Fruit fly (Drosophila melanogaster) whole organism, embryonic: Measurements from ENCODE around the gene mh.

ENCODE experiments used
- Abd-B ChIP-seq: fragments of 200-800 bp; sonication (Bioruptor generic); optimal IDR thresholded peaks from 2 replicates; lab custom pipeline; 2018; ENCODE audit warnings: missing biosample characterization, mild to moderate bottlenecking, missing genetic modification characterization, moderate library complexity
- Atf6 ChIP-seq: fragments of 200-800 bp; sonication (Bioruptor generic); IDR thresholded peaks from 2 replicates; pipeline ENCODE4 v1.3.6; 2022; ENCODE audit warnings: missing biosample characterization, missing genetic modification characterization
- B-H2 ChIP-seq: fragments of 200-800 bp; sonication (Bioruptor generic); optimal IDR thresholded peaks from 2 replicates; lab custom pipeline; 2018; ENCODE audit warnings: missing biosample characterization, mild to moderate bottlenecking, missing genetic modification characterization
- CG10209 ChIP-seq: fragments of 200-800 bp; sonication (Bioruptor generic); optimal IDR thresholded peaks from 3 replicates; lab custom pipeline; 2017; ENCODE audit warnings: missing biosample characterization, mild to moderate bottlenecking, missing genetic modification characterization, missing genetic modification reagents
- CG10366 ChIP-seq: fragments of 200-800 bp; sonication (Bioruptor generic); IDR thresholded peaks from 2 replicates; pipeline ENCODE4 v1.3.6; 2022; ENCODE audit warnings: missing biosample characterization, missing genetic modification characterization
- CG10959 ChIP-seq: fragments of 200-800 bp; sonication (Bioruptor generic); IDR thresholded peaks from 2 replicates; pipeline ENCODE4 v1.3.6; 2022; ENCODE audit warnings: missing biosample characterization, missing genetic modification characterization
- CG12659 ChIP-seq: fragments of 200-800 bp; sonication (Bioruptor generic); optimal IDR thresholded peaks from 3 replicates; lab custom pipeline; 2017; ENCODE audit warnings: mild to moderate bottlenecking, missing biosample characterization, missing genetic modification reagents, missing genetic modification characterization
- CG14710 ChIP-seq: fragments of 200-800 bp; sonication (Bioruptor generic); optimal IDR thresholded peaks from 3 replicates; lab custom pipeline; 2019; ENCODE audit warnings: missing biosample characterization, mild to moderate bottlenecking, missing genetic modification characterization, moderate library complexity
- CG15073 ChIP-seq: fragments of 200-800 bp; sonication (Bioruptor generic); optimal IDR thresholded peaks from 2 replicates; lab custom pipeline; 2016; ENCODE audit warnings: missing biosample characterization, missing genetic modification characterization
- CG1529 ChIP-seq: fragments of 200-800 bp; sonication (Bioruptor generic); optimal IDR thresholded peaks from 3 replicates; lab custom pipeline; 2018; ENCODE audit warnings: missing biosample characterization, missing genetic modification characterization
- CG18262 ChIP-seq: fragments of 200-800 bp; optimal IDR thresholded peaks from 3 replicates; lab custom pipeline; 2019; ENCODE audit warnings: missing biosample characterization, mild to moderate bottlenecking, missing genetic modification characterization, moderate library complexity
- CG2712 ChIP-seq: fragments of 200-800 bp; optimal IDR thresholded peaks from 3 replicates; lab custom pipeline; 2019; ENCODE audit warnings: missing biosample characterization, mild to moderate bottlenecking, missing genetic modification characterization, moderate library complexity
- CG3163 ChIP-seq: fragments of 200-800 bp; sonication (Bioruptor generic); optimal IDR thresholded peaks from 3 replicates; lab custom pipeline; 2016; ENCODE audit warnings: missing biosample characterization, missing genetic modification characterization
- CG32772 ChIP-seq: fragments of 200-800 bp; sonication (Bioruptor generic); IDR thresholded peaks from 2 replicates; pipeline ENCODE4 v1.3.6; 2022; ENCODE audit warnings: missing biosample characterization, missing genetic modification characterization
- CG34376 ChIP-seq: fragments of 200-800 bp; sonication (Bioruptor generic); optimal IDR thresholded peaks from 2 replicates; lab custom pipeline; 2018; ENCODE audit warnings: missing biosample characterization, mild to moderate bottlenecking, missing genetic modification characterization
- CG3726 ChIP-seq: fragments of 200-800 bp; sonication (Bioruptor generic); IDR thresholded peaks from 3 replicates; pipeline ENCODE4, ENCODE4 v1.3.6; 2022; ENCODE audit warnings: missing biosample characterization, missing genetic modification characterization
- CG4404 ChIP-seq: fragments of 200-800 bp; sonication (Bioruptor generic); IDR thresholded peaks from 2 replicates; pipeline ENCODE4 v1.3.6; 2022; ENCODE audit warnings: missing biosample characterization, missing genetic modification characterization
- CG4820 ChIP-seq: fragments of 200-800 bp; sonication (Bioruptor generic); optimal IDR thresholded peaks from 3 replicates; lab custom pipeline; 2016; ENCODE audit warnings: missing biosample characterization, missing genetic modification characterization
- CG5180 ChIP-seq: fragments of 200-800 bp; sonication (Bioruptor generic); optimal IDR thresholded peaks from 3 replicates; lab custom pipeline; 2017; ENCODE audit warnings: missing biosample characterization, missing genetic modification characterization, mild to moderate bottlenecking, moderate library complexity, missing genetic modification reagents
- CG6254 ChIP-seq: fragments of 200-800 bp; sonication (Bioruptor generic); optimal IDR thresholded peaks from 3 replicates; lab custom pipeline; 2017; ENCODE audit warnings: mild to moderate bottlenecking, missing biosample characterization, missing genetic modification reagents, missing genetic modification characterization
- CG6654 ChIP-seq: fragments of 200-800 bp; sonication (Bioruptor generic); optimal IDR thresholded peaks from 2 replicates; lab custom pipeline; 2017; ENCODE audit warnings: missing biosample characterization, mild to moderate bottlenecking, missing genetic modification characterization
- CG6765 ChIP-seq: fragments of 200-800 bp; sonication (Bioruptor generic); optimal IDR thresholded peaks from 3 replicates; lab custom pipeline; 2017; ENCODE audit warnings: missing biosample characterization, mild to moderate bottlenecking, missing genetic modification characterization
- CG8281 ChIP-seq: fragments of 200-800 bp; sonication (Bioruptor generic); optimal IDR thresholded peaks from 2 replicates; lab custom pipeline; 2018; ENCODE audit warnings: missing biosample characterization, mild to moderate bottlenecking, missing genetic modification characterization, moderate library complexity
- CG9609 ChIP-seq: fragments of 200-800 bp; sonication (Bioruptor generic); optimal IDR thresholded peaks from 3 replicates; lab custom pipeline; 2016; ENCODE audit warnings: missing biosample characterization, missing genetic modification characterization
- CkIIα-i1 ChIP-seq: fragments of 200-800 bp; sonication (Bioruptor generic); IDR thresholded peaks from 2 replicates; pipeline ENCODE4 v1.3.6; 2022; ENCODE audit warnings: missing biosample characterization, missing genetic modification characterization
- CoRest ChIP-seq: fragments of 200-800 bp; sonication (Bioruptor generic); optimal IDR thresholded peaks from 3 replicates; lab custom pipeline; 2018; ENCODE audit warnings: missing biosample characterization, mild to moderate bottlenecking, missing genetic modification characterization, moderate library complexity
- Dfd ChIP-seq, 2 experiments: fragments of >200 bp; optimal IDR thresholded peaks; 2 replicates each; lab custom pipeline; 2017; ENCODE audit warnings: missing biosample characterization in 2 of 2, missing genetic modification characterization in 2 of 2
- ERR ChIP-seq: fragments of 200-800 bp; sonication (Bioruptor generic); optimal IDR thresholded peaks from 2 replicates; lab custom pipeline; 2016; ENCODE audit warnings: missing biosample characterization, missing genetic modification characterization
- HHEX ChIP-seq: fragments of 200-800 bp; sonication (Bioruptor generic); optimal IDR thresholded peaks from 3 replicates; lab custom pipeline; 2017; ENCODE audit warnings: missing biosample characterization, mild to moderate bottlenecking, missing genetic modification characterization, missing genetic modification reagents
- MBD-R2 ChIP-seq: fragments of 200-800 bp; sonication (Bioruptor generic); IDR thresholded peaks from 2 replicates; pipeline ENCODE4 v1.3.6; 2022; ENCODE audit warnings: missing biosample characterization, missing genetic modification characterization
- MTF-1 ChIP-seq: fragments of 200-800 bp; sonication (Bioruptor generic); optimal IDR thresholded peaks from 2 replicates; lab custom pipeline; 2018; ENCODE audit warnings: missing biosample characterization, mild to moderate bottlenecking, missing genetic modification characterization, borderline replicate concordance
- Poxn ChIP-seq: fragments of 200-800 bp; sonication (Bioruptor generic); IDR thresholded peaks from 2 replicates; pipeline ENCODE4 v1.3.6; 2022; ENCODE audit warnings: missing biosample characterization, missing genetic modification characterization
- Rx ChIP-seq: fragments of 200-800 bp; sonication (Bioruptor generic); IDR thresholded peaks from 2 replicates; pipeline ENCODE4 v1.3.6; 2022; ENCODE audit warnings: missing biosample characterization, missing genetic modification characterization
- Sin3A ChIP-seq: fragments of >200 bp; optimal IDR thresholded peaks from 2 replicates; lab custom pipeline; 2018
- Taf1 ChIP-seq: fragments of 200-800 bp; sonication (Bioruptor generic); IDR thresholded peaks from 2 replicates; pipeline ENCODE4 v1.3.6; 2022; ENCODE audit warnings: missing biosample characterization, missing genetic modification characterization
- ap ChIP-seq: fragments of 200-800 bp; sonication (Bioruptor generic); IDR thresholded peaks from 2 replicates; pipeline ENCODE4 v1.3.6; 2022; ENCODE audit warnings: missing biosample characterization, missing genetic modification characterization
- bab2 ChIP-seq: fragments of 200-800 bp; sonication (Bioruptor generic); optimal IDR thresholded peaks from 2 replicates; lab custom pipeline; 2016; ENCODE audit warnings: missing biosample characterization, missing genetic modification characterization
- cato ChIP-seq: fragments of 200-800 bp; sonication (Bioruptor generic); optimal IDR thresholded peaks from 2 replicates; lab custom pipeline; 2016; ENCODE audit warnings: missing biosample characterization, missing genetic modification characterization, borderline replicate concordance
- exex ChIP-seq: fragments of 200-800 bp; sonication (Bioruptor generic); optimal IDR thresholded peaks from 4 replicates; lab custom pipeline; 2018; ENCODE audit warnings: missing biosample characterization, mild to moderate bottlenecking, missing genetic modification characterization, moderate library complexity
- fd102C ChIP-seq: fragments of 200-800 bp; sonication (Bioruptor generic); optimal IDR thresholded peaks from 2 replicates; lab custom pipeline; 2018; ENCODE audit warnings: missing biosample characterization, mild to moderate bottlenecking, missing genetic modification characterization, moderate library complexity
- inv ChIP-seq: fragments of 200-800 bp; sonication (Bioruptor generic); IDR thresholded peaks from 2 replicates; pipeline ENCODE4 v1.3.6; 2022; ENCODE audit warnings: missing biosample characterization, missing genetic modification characterization; ENCODE audit not compliant: partially characterized antibody
- klu ChIP-seq: fragments of 200-800 bp; sonication (Bioruptor generic); IDR thresholded peaks from 2 replicates; pipeline ENCODE4 v1.3.6; 2022; ENCODE audit warnings: missing biosample characterization, missing genetic modification characterization
- lola ChIP-seq, 3 experiments: fragments of >200 bp in 2 of 3; fragments of 200-800 bp in 1 of 3; sonication (Bioruptor generic) in 1 of 3; optimal IDR thresholded peaks; 2 replicates each; lab custom pipeline; 2017 to 2019; ENCODE audit warnings: missing biosample characterization in 3 of 3, missing genetic modification characterization in 3 of 3, mild to moderate bottlenecking in 1 of 3, moderate library complexity in 1 of 3
- nerfin-2 ChIP-seq: fragments of 200-800 bp; sonication (Bioruptor generic); IDR thresholded peaks from 2 replicates; pipeline ENCODE4 v1.3.6; 2022; ENCODE audit warnings: missing biosample characterization, missing genetic modification characterization; ENCODE audit not compliant: partially characterized antibody
- scrt ChIP-seq: fragments of 200-800 bp; sonication (Bioruptor generic); optimal IDR thresholded peaks from 2 replicates; lab custom pipeline; 2018; ENCODE audit warnings: missing biosample characterization, mild to moderate bottlenecking, missing genetic modification characterization, moderate library complexity
- sisA ChIP-seq: fragments of 200-800 bp; sonication (Bioruptor generic); IDR thresholded peaks from 2 replicates; pipeline ENCODE4 v1.3.6; 2022; ENCODE audit warnings: missing biosample characterization, missing genetic modification characterization
- stc ChIP-seq: fragments of 200-800 bp; sonication (Bioruptor generic); IDR thresholded peaks from 2 replicates; pipeline ENCODE4 v1.3.6; 2022; ENCODE audit warnings: missing biosample characterization, missing genetic modification characterization
- stwl ChIP-seq: fragments of 200-800 bp; sonication (Bioruptor generic); optimal IDR thresholded peaks from 3 replicates; lab custom pipeline; 2018; ENCODE audit warnings: missing biosample characterization, mild to moderate bottlenecking, missing genetic modification characterization, moderate library complexity
- tin ChIP-seq: fragments of 200-800 bp; sonication (Bioruptor generic); optimal IDR thresholded peaks from 3 replicates; lab custom pipeline; 2016; ENCODE audit warnings: missing biosample characterization, missing genetic modification characterization
- toy ChIP-seq: fragments of 200-800 bp; sonication (Bioruptor generic); IDR thresholded peaks from 2 replicates; pipeline ENCODE4 v1.3.6; 2022; ENCODE audit warnings: missing biosample characterization, missing genetic modification characterization
- vfl ChIP-seq: fragments of 200-800 bp; sonication (Bioruptor generic); optimal IDR thresholded peaks from 2 replicates; lab custom pipeline; 2016; ENCODE audit warnings: missing biosample characterization, missing genetic modification characterization
- z ChIP-seq: fragments of 200-800 bp; sonication (Bioruptor generic); IDR thresholded peaks from 3 replicates; pipeline ENCODE4 v1.3.6; 2022; ENCODE audit warnings: missing biosample characterization, missing genetic modification characterization

Gene mh

DNA sequence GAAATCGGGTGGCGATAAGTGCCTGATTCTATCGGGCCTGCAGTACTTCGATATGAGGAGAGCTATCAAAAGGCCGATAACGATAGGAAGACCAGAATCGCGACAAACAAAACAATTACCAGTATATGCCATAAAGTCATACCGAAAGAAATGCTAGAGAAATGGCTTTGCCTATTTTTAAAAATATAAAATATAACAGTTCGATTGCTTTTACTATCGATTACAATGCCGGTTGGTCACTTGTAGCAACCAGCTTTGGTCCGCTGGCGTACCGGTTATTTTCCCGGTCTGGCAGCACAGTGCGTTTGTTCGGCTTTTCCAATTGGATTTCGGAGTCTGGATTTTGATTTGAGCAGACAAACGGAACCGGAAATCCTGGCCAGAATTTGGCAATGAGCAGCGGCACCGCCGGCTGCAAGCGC lies 12.8 kb downstream of the mh start, which contains the start of the genes shtd, CG6294 and CG6299 (continued):
- TF ChIP-seq exex (tag; lab: Kevin White, UChicago) = no peak
- TF ChIP-seq CG6654 (GFP tag; lab: Kevin White, UChicago) = no peak
- TF ChIP-seq Poxn (GFP tag; lab: Robert Waterston, UW) = no peak
- no peak for TF ChIP-seq cato
- peak; percentile 18 for TF ChIP-seq CG34376 (GFP tag; lab: Kevin White, UChicago)
- no peak for TF ChIP-seq stc
- no peak for TF ChIP-seq CG4820 (GFP tag; lab: Kevin White, UChicago)
- TF ChIP-seq CoRest (tag; lab: Kevin White, UChicago) = peak; percentile 58
- TF ChIP-seq CG9609 (GFP tag; lab: Kevin White, UChicago) = no peak
- no peak for TF ChIP-seq CG6254
- no peak for TF ChIP-seq CG3163 (GFP tag; lab: Kevin White, UChicago)
- TF ChIP-seq Abd-B = no peak
- TF ChIP-seq inv (GFP tag; lab: Robert Waterston, UW) = peak; percentile 91
- no peak for TF ChIP-seq CG15073 (GFP tag; lab: Kevin White, UChicago)
- peak; percentile 56 for TF ChIP-seq CG12659 (GFP tag; lab: Kevin White, UChicago)
- peak; percentile 19 for TF ChIP-seq vfl (GFP tag; lab: Kevin White, UChicago)
- no peak for TF ChIP-seq scrt
- no peak for TF ChIP-seq CG4404 (GFP tag; lab: Robert Waterston, UW)
- TF ChIP-seq CG18262 (tag; lab: Kevin White, UChicago) = no peak
- peak; percentile 91 for TF ChIP-seq MBD-R2 (GFP tag; lab: Robert Waterston, UW)
- no peak for TF ChIP-seq MTF-1 (GFP tag; lab: Kevin White, UChicago)
- TF ChIP-seq Sin3A (lab: Kevin White, UChicago) = peak; percentile 84
- TF ChIP-seq Rx (GFP tag; lab: Robert Waterston, UW) = no peak
- TF ChIP-seq ERR (GFP tag; lab: Kevin White, UChicago) = no peak
- TF ChIP-seq klu (GFP tag; lab: Robert Waterston, UW) = no peak
- no peak for TF ChIP-seq CG10366 (GFP tag; lab: Robert Waterston, UW)
- TF ChIP-seq CG8281 (tag; lab: Kevin White, UChicago) = no peak
- no peak for TF ChIP-seq toy (GFP tag; lab: Robert Waterston, UW)
- TF ChIP-seq CG5180 (GFP tag; lab: Kevin White, UChicago) = no peak
- no peak for TF ChIP-seq HHEX (GFP tag; lab: Kevin White, UChicago)
- no peak for TF ChIP-seq CG32772 (GFP tag; lab: Robert Waterston, UW)
- TF ChIP-seq lola (GFP tag; optimal IDR thresholded peaks at IDR 0.05; lab: Kevin White, UChicago) = no peak
- TF ChIP-seq CkIIα-i1 (GFP tag; lab: Robert Waterston, UW) = no peak
- no peak for TF ChIP-seq CG3726 (GFP tag; lab: Robert Waterston, UW)
- no peak for TF ChIP-seq ap
- no peak for TF ChIP-seq Dfd (GFP tag; optimal IDR thresholded peaks at IDR 0.05; lab: Kevin White, UChicago)
- peak; percentile 47 for TF ChIP-seq CG2712 (tag; lab: Kevin White, UChicago)
- TF ChIP-seq nerfin-2 (GFP tag; lab: Robert Waterston, UW) = peak; percentile 100
- TF ChIP-seq B-H2 (GFP tag; lab: Kevin White, UChicago) = no peak
- no peak for TF ChIP-seq CG1529 (GFP tag; lab: Kevin White, UChicago)
- no peak for TF ChIP-seq fd102C (GFP tag; lab: Kevin White, UChicago)
- no peak for TF ChIP-seq CG10959 (GFP tag; lab: Robert Waterston, UW)
- TF ChIP-seq tin (GFP tag; lab: Kevin White, UChicago) = peak; percentile 28
- no peak for TF ChIP-seq CG10209 (GFP tag; lab: Kevin White, UChicago)
- TF ChIP-seq CG6765 (GFP tag; lab: Kevin White, UChicago) = no peak
- no peak for TF ChIP-seq bab2 (GFP tag; lab: Kevin White, UChicago)
- no peak for TF ChIP-seq sisA (GFP tag; lab: Robert Waterston, UW)
- TF ChIP-seq stwl (tag; lab: Kevin White, UChicago) = peak; percentile 76
- TF ChIP-seq Taf1 = no peak
- peak; percentile 68 for TF ChIP-seq CG14710
- TF ChIP-seq z (GFP tag; lab: Robert Waterston, UW) = no peak
- TF ChIP-seq Atf6 (GFP tag; lab: Robert Waterston, UW) = no peak
